Fruit fly (Drosophila melanogaster): Measurements from ENCODE around the gene Gba1a.
A peak's percentile ranks its signal among the peaks of the same experiment; 100 is the strongest.

Gene Gba1a

DNA sequence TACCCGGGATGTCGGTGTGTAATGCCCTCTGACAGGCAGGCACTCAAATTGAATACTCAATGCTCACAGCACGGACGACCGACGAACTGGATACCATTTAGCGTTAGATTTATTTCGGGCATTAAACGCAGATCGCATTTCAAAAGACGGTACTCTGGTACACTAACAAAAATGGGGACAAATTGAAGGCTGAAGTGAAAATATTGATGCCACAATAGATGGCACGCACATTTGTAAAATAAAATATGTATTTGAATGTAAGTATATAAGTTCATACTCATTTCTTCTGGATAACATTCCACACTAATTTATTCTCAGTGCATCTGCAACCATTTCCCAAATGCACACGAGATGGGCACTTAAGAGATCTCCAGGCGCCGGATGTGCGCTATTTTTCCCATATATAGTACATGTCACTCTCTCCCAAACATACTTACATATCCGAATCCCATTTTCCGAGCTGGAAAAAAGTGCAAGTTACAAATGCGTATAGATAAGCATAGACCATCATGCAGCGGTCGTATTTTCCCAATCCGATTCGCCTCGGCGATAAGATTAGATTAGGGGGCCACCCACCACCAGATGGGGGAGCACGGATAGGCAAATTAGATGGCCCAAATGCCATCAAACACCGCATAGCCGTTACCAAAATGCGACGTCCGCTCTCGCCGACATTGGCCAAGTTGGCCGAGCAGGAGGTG, 9.2 kb downstream of the Gba1a start, which contains the start of gene CG10301 (continued):
- TF ChIP-seq Six4 (GFP tag; optimal IDR thresholded peaks at IDR 0.05) = peak; percentile 73
- peak; percentile 60 for TF ChIP-seq E2f1 (GFP tag; IDR thresholded peaks at IDR 0.05)
- TF ChIP-seq CG6654 (GFP tag; optimal IDR thresholded peaks at IDR 0.05) = no peak
- TF ChIP-seq dysf (GFP tag; IDR thresholded peaks at IDR 0.05) = peak; percentile 62; the same call in 2 of the 3 replicates
- TF ChIP-seq sr (GFP tag; IDR thresholded peaks at IDR 0.05) = no peak
- no peak for TF ChIP-seq hb (GFP tag; IDR thresholded peaks at IDR 0.05; ENCODE audit: partially characterized antibody)
- peak; percentile 8 for TF ChIP-seq Fer3 (tag; optimal IDR thresholded peaks at IDR 0.05)
- TF ChIP-seq yki (optimal IDR thresholded peaks at IDR 0.05) = no peak
- TF ChIP-seq dmrt11E (tag; optimal IDR thresholded peaks at IDR 0.05) = peak; percentile 89
- TF ChIP-seq Ets97D (GFP tag; optimal IDR thresholded peaks at IDR 0.05) = peak; percentile 21
- TF ChIP-seq CG1529 (GFP tag; optimal IDR thresholded peaks at IDR 0.05) = peak; percentile 58
- TF ChIP-seq CG3407 (GFP tag; optimal IDR thresholded peaks at IDR 0.05) = peak; percentile 42
- TF ChIP-seq row (GFP tag; IDR thresholded peaks at IDR 0.05) = peak; percentile 71
- TF ChIP-seq Dad (GFP tag; optimal IDR thresholded peaks at IDR 0.05) = peak; percentile 27
- peak; percentile 13 for TF ChIP-seq mam (GFP tag; optimal IDR thresholded peaks at IDR 0.05)
- peak; percentile 84 for TF ChIP-seq CG1603 (tag; optimal IDR thresholded peaks at IDR 0.05)
- TF ChIP-seq gt (GFP tag; IDR thresholded peaks at IDR 0.05) = 0 out of 2 replicates have a peak, but pooled peaks have one; percentile 31
- no peak for TF ChIP-seq Dip2 (GFP tag; IDR thresholded peaks at IDR 0.05)
- peak; percentile 52; the same call in 1 of the 3 replicates for TF ChIP-seq H15 (GFP tag; IDR thresholded peaks at IDR 0.05)
- peak; percentile 31; the same call in 1 of the 2 replicates for TF ChIP-seq sim (GFP tag; IDR thresholded peaks at IDR 0.05)
- TF ChIP-seq dpn (GFP tag; optimal IDR thresholded peaks at IDR 0.05) = peak; percentile 32 to 49
- TF ChIP-seq onecut (GFP tag; IDR thresholded peaks at IDR 0.05) = peak; percentile 50; the same call in 1 of the 2 replicates
- TF ChIP-seq Atf-2 (GFP tag; optimal IDR thresholded peaks at IDR 0.05) = peak; percentile 46
- TF ChIP-seq gem (tag; optimal IDR thresholded peaks at IDR 0.05) = peak; percentile 76
- TF ChIP-seq tx (GFP tag; optimal IDR thresholded peaks at IDR 0.05) = no peak
- peak; percentile 24 for TF ChIP-seq ems (GFP tag; optimal IDR thresholded peaks at IDR 0.05)
- TF ChIP-seq ATbp (GFP tag; optimal IDR thresholded peaks at IDR 0.05) = peak; percentile 56
- TF ChIP-seq Lim3 (GFP tag; IDR thresholded peaks at IDR 0.05) = no peak
- peak; percentile 59 for TF ChIP-seq CG6689 (GFP tag; IDR thresholded peaks at IDR 0.05)
- TF ChIP-seq wek (GFP tag; optimal IDR thresholded peaks at IDR 0.05) = peak; percentile 10
- TF ChIP-seq nau (GFP tag; optimal IDR thresholded peaks at IDR 0.05) = peak; percentile 79
- TF ChIP-seq Gsc (GFP tag; IDR thresholded peaks at IDR 0.05) = peak; percentile 25; the same call in 1 of the 2 replicates
- peak; percentile 10 for TF ChIP-seq Side (GFP tag; optimal IDR thresholded peaks at IDR 0.05)
- no peak for TF ChIP-seq cwo (GFP tag; optimal IDR thresholded peaks at IDR 0.05)
- TF ChIP-seq lola (GFP tag; optimal IDR thresholded peaks at IDR 0.05) = peak in 1 of 3 experiments; percentile 81
- TF ChIP-seq CG2116 (GFP tag; optimal IDR thresholded peaks at IDR 0.05) = peak; percentile 20
- TF ChIP-seq Max (GFP tag; optimal IDR thresholded peaks at IDR 0.05) = peak; percentile 20
- peak; percentile 26; the same call in 1 of the 3 replicates for TF ChIP-seq tgo (GFP tag; IDR thresholded peaks at IDR 0.05)
- peak; percentile 29 for TF ChIP-seq CG6813 (GFP tag; optimal IDR thresholded peaks at IDR 0.05)
- TF ChIP-seq ranshi (GFP tag; IDR thresholded peaks at IDR 0.05) = peak; percentile 68
- peak; percentile 43 for TF ChIP-seq Abd-B (GFP tag; optimal IDR thresholded peaks at IDR 0.05)
- TF ChIP-seq NfI (GFP tag; optimal IDR thresholded peaks at IDR 0.05) = peak; percentile 13
- TF ChIP-seq bigmax (GFP tag; optimal IDR thresholded peaks at IDR 0.05) = no peak
- TF ChIP-seq CG5180 (GFP tag; optimal IDR thresholded peaks at IDR 0.05) = peak; percentile 1
- peak; percentile 65 for TF ChIP-seq CG8388 (GFP tag; optimal IDR thresholded peaks at IDR 0.05)
- TF ChIP-seq CG1024 (GFP tag; IDR thresholded peaks at IDR 0.05) = peak; percentile 46; the same call in 1 of the 2 replicates
- peak; percentile 67 for TF ChIP-seq CG15601 (tag; optimal IDR thresholded peaks at IDR 0.05)
- TF ChIP-seq CG13775 (GFP tag; optimal IDR thresholded peaks at IDR 0.05) = peak; percentile 62
- peak; percentile 64 for TF ChIP-seq CG17359 (tag; optimal IDR thresholded peaks at IDR 0.05)
